Worm (Caenorhabditis elegans): ENCODE measurements around the gene tsp-10.

ce11 chrII:6752850-6753249 is 34.5 kb downstream of the tsp-10 start, which contains the start of gene F41G3.21:
- TF ChIP-seq elt-3 (tag; optimal IDR thresholded peaks at IDR 0.05) (no peak), nfya-1 (tag; optimal IDR thresholded peaks at IDR 0.05; ENCODE audit: insufficient read depth) (no peak), R02D3.7 (tag; optimal IDR thresholded peaks at IDR 0.05) (no peak)
